Worm (Caenorhabditis elegans) whole organism, L4/young adult: ENCODE measurements around the gene K07D4.2.

Experiments
- W03F9.2 ChIP-seq: fragments of 150-350 bp; optimal IDR thresholded peaks from 2 replicates; lab custom pipeline; 2014; ENCODE audit warnings: missing biosample characterization, missing genetic modification characterization
- dao-5 ChIP-seq: sonication (generic microtip); optimal IDR thresholded peaks from 2 replicates; lab custom pipeline; 2016; ENCODE audit warnings: missing genotype, missing genetic modification characterization, moderate library complexity, missing compliant biosample characterization
- him-1 ChIP-seq: sonication (generic microtip); optimal IDR thresholded peaks from 2 replicates; lab custom pipeline; 2016; ENCODE audit warnings: missing genotype, missing genetic modification reagents, missing genetic modification characterization, missing compliant biosample characterization

The K07D4.2 gene

ce11 chrII:4045396-4045795 lies at the start of gene K07D4.2:
TSS of gene K07D4.2 (minus strand) at chrII:4045496.
- no peak for TF ChIP-seq W03F9.2 (tag; lab: Kevin White, UChicago)
- TF ChIP-seq dao-5: no peak
- TF ChIP-seq him-1 (tag; lab: Kevin White, UChicago): no peak

ce11 chrII:4094030-4094846 lies 48.9 kb upstream of the K07D4.2 start:
- TF ChIP-seq W03F9.2 (tag; lab: Kevin White, UChicago) (no peak), him-1 (tag; lab: Kevin White, UChicago) (no peak), dao-5 (no peak)

DNA sequence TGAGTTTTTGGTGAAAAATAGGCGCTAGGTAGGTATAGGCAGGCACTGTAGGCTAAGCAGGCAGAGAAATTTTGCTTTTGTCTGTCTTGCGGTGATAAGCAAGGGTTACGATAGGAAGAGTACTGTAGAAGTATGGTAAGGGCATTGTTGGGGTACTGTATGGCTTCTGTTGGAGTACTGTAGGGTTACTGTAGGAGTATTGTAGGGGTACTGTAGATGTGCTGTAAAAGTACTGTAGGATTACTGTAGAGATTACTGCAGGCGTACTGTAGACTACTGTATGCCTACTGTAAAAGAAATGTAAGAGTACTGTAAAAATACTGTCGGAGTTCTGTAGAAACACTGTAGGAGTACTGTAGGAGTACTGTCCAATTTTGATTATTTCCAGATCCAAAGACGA lies 47.2 kb upstream of the K07D4.2 start:
- TF ChIP-seq dao-5 (no peak), W03F9.2 (tag; lab: Kevin White, UChicago) (no peak), him-1 (tag; lab: Kevin White, UChicago) (no peak)

DNA sequence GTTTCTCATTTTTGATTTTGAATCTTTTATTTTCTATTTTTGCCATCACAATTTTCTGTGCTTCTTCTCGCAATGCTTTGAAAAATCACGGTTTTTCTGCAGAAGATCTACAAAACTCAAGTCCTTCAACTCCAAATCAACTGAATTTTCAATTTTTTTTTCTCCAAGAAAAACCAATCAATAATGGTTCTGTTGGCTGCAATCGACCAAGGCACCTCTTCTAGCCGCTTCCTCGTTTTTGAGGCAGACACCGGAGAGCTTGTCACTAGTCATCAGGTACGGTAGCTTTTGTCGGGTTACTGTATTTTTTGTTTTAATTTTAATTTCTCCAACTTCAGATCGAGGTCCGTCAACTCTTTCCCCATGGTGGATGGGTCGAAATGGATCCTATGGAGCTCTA lies 46.5 kb upstream of the K07D4.2 start, which contains the start of gene R11F4.1:
Gene R11F4.1, plus strand, starts transcription at position 103 of the 400 bp plus-strand sequence.
- no peak for TF ChIP-seq W03F9.2 (tag; lab: Kevin White, UChicago)
- no peak for TF ChIP-seq him-1 (tag; lab: Kevin White, UChicago)

ce11 chrII:4090790-4091189 lies 45.5 kb upstream of the K07D4.2 start:
- TF ChIP-seq W03F9.2 (tag; lab: Kevin White, UChicago) (no peak), him-1 (tag; lab: Kevin White, UChicago) (no peak), dao-5 (no peak)

- TF ChIP-seq W03F9.2 (tag; lab: Kevin White, UChicago) (peak; percentile 27), him-1 (tag; lab: Kevin White, UChicago) (no peak)
Measured at ce11 chrII:4089183-4089582, 43.9 kb upstream of the K07D4.2 start.

- TF ChIP-seq W03F9.2 (tag; lab: Kevin White, UChicago) (no peak), dao-5 (no peak), him-1 (tag; lab: Kevin White, UChicago) (no peak)
Measured at ce11 chrII:4085601-4086000, 40.3 kb upstream of the K07D4.2 start.

DNA sequence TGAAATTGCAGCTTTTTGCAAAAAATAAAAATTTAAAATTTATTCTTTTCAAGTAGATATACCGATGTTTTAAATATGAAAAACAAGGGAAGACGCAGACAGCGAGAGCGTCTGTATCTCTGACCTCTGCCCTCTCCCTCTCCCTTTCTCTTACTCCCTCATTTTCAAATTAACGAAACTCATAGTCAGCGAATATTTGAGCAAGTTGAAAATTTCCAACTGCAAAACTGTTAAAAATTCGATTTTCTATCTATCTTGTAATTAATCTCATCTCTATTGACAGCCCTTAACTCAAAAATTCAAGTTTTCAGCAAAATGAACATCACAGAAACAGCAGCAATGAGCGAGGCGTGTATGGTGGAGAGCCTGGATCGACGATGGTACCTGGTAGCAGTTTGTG lies 37.5 kb upstream of the K07D4.2 start, which contains the start of gene R11F4.2:
Gene R11F4.2, plus strand, starts transcription at position 301 of the 400 bp plus-strand sequence.
- TF ChIP-seq him-1 (tag; lab: Kevin White, UChicago): no peak
- TF ChIP-seq W03F9.2 (tag; lab: Kevin White, UChicago): no peak
- TF ChIP-seq dao-5: no peak

- no peak for TF ChIP-seq W03F9.2 (tag; lab: Kevin White, UChicago)
- TF ChIP-seq dao-5: no peak
- no peak for TF ChIP-seq him-1 (tag; lab: Kevin White, UChicago)
Measured at ce11 chrII:4081891-4082290, 36.6 kb upstream of the K07D4.2 start.

DNA sequence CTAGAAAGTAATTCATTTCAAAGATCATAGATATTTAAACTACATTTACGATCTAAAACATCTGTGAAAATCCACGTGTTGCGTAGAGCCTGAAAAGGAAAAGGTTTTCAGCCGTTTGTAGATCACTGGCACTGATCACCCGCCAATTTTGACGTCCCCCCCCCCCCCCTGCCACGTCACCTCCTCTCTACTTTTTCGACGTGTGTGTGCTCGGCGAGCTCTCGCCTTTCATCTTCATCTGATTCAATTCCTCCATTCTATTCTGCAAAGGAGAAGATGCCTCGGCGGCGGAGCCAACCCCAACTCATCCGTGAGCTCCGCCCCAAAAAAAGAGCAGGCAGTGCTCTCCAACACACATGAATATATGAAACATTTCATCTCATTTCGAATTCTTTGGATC lies 35.8 kb upstream of the K07D4.2 start:
- no peak for TF ChIP-seq dao-5
- TF ChIP-seq W03F9.2 (tag; lab: Kevin White, UChicago): no peak
- TF ChIP-seq him-1 (tag; lab: Kevin White, UChicago): no peak

ce11 chrII:4074710-4075109 lies 29.4 kb upstream of the K07D4.2 start:
- TF ChIP-seq him-1 (tag; lab: Kevin White, UChicago): no peak
- no peak for TF ChIP-seq W03F9.2 (tag; lab: Kevin White, UChicago)
- no peak for TF ChIP-seq dao-5

DNA sequence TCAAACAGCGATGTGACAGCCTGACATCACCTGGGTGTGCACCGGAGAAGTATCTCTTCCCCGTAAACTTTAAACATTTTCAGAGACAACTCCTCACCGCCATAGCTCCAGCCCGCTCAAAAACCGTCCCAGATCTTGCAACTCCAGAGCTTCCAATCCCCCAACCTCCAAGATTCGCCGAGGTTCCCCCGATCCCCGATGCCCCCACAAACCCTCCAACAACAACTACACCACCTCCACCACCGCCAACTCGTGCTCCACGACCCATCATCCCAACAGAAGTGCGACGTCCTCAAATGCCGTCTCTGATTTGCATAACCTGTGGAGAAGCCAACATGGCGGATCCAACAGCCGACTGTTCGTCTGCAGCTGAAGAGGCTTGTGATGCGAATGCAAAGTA lies 25.8 kb upstream of the K07D4.2 start:
- no peak for TF ChIP-seq W03F9.2 (tag; lab: Kevin White, UChicago)
- TF ChIP-seq dao-5: no peak
- TF ChIP-seq him-1 (tag; lab: Kevin White, UChicago): no peak

DNA sequence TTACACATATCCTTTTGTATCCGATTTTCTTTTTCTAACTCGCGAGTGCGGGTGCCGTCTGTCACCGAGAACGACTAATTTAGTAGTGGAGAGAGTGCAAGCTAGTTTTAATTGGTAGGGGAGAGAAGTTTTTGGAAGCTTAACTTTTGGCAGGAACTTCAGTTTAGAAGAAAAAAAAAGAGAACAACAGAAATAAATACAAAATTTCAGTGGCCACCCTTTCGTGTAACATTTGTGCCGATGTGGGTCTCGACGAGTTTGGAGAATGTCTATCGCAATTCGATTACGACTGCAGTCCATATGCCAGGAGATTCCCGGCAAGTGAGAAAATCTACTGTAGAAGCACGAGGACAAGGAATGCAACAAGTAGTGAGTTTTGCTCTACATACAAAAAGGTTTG lies 22.8 kb upstream of the K07D4.2 start:
- no peak for TF ChIP-seq dao-5
- TF ChIP-seq him-1 (tag; lab: Kevin White, UChicago): no peak
- no peak for TF ChIP-seq W03F9.2 (tag; lab: Kevin White, UChicago)

DNA sequence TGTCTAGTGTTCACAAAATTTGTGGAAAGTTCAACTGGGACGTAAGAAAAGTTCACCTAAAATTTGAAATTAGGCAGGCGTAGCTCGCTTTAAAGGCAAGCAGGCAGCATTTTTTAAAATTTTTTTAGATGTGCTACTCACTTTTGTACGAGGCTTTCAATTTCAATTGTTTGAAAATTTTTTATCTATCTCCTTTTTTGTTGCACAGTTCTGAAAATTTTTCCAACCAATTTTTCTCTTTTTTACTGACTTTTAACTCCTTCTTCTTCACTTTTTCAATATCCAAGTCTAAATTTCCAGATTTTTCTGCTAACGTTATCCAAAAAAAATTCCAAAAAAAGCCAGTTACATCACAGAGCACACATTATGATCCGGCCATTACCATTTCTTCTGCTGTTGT lies 22.0 kb upstream of the K07D4.2 start, which contains the start of gene W06A11.1:
Gene W06A11.1, plus strand, starts transcription at position 301 of the 400 bp plus-strand sequence.
- TF ChIP-seq him-1 (tag; lab: Kevin White, UChicago): no peak
- TF ChIP-seq dao-5: no peak
- TF ChIP-seq W03F9.2 (tag; lab: Kevin White, UChicago): no peak

ce11 chrII:4063997-4064396 lies 18.7 kb upstream of the K07D4.2 start, which contains the start of gene fbxb-118:
TSS of gene fbxb-118 (minus strand) at chrII:4064097.
- TF ChIP-seq him-1 (tag; lab: Kevin White, UChicago) (no peak), W03F9.2 (tag; lab: Kevin White, UChicago) (no peak), dao-5 (no peak)
